Fruit fly (Drosophila melanogaster) whole organism, embryonic: ENCODE results near the gene par-6.

Experiments
- B-H2 ChIP-seq: fragments of 200-800 bp; sonication (Bioruptor generic); optimal IDR thresholded peaks from 2 replicates; lab custom pipeline; 2018; ENCODE audit warnings: missing biosample characterization, mild to moderate bottlenecking, missing genetic modification characterization
- Bdp1 ChIP-seq: fragments of 200-800 bp; sonication (Bioruptor generic); optimal IDR thresholded peaks from 3 replicates; lab custom pipeline; 2016; ENCODE audit warnings: missing biosample characterization, missing genetic modification characterization
- Blimp-1 ChIP-seq: fragments of 200-800 bp; sonication (Bioruptor generic); optimal IDR thresholded peaks from 3 replicates; lab custom pipeline; 2018; ENCODE audit warnings: missing biosample characterization, missing genetic modification characterization, mild to moderate bottlenecking, moderate library complexity, missing genetic modification reagents
- C15 ChIP-seq: fragments of 200-800 bp; sonication (Bioruptor generic); IDR thresholded peaks from 3 replicates; pipeline ENCODE4 v1.3.6; 2022; ENCODE audit warnings: missing biosample characterization, missing genetic modification characterization
- CG10543 ChIP-seq: fragments of 200-800 bp; sonication (Bioruptor generic); optimal IDR thresholded peaks from 3 replicates; lab custom pipeline; 2017; ENCODE audit warnings: missing biosample characterization, mild to moderate bottlenecking, missing genetic modification characterization, moderate library complexity
- CG10979 ChIP-seq: fragments of 200-800 bp; sonication (Bioruptor generic); optimal IDR thresholded peaks from 2 replicates; lab custom pipeline; 2018; ENCODE audit warnings: missing biosample characterization, mild to moderate bottlenecking, missing genetic modification characterization, moderate library complexity
- CG11504 ChIP-seq: fragments of 200-800 bp; sonication (Bioruptor generic); optimal IDR thresholded peaks from 3 replicates; lab custom pipeline; 2019; ENCODE audit warnings: missing biosample characterization, mild to moderate bottlenecking, missing genetic modification characterization, moderate library complexity
- CG11560 ChIP-seq: fragments of 200-800 bp; sonication (Bioruptor generic); IDR thresholded peaks from 3 replicates; pipeline ENCODE4 v1.3.6; 2022; ENCODE audit warnings: missing biosample characterization, missing genetic modification characterization
- CG13894 ChIP-seq: fragments of 200-800 bp; sonication (Bioruptor generic); optimal IDR thresholded peaks from 3 replicates; lab custom pipeline; 2018; ENCODE audit warnings: missing biosample characterization, mild to moderate bottlenecking, missing genetic modification characterization, moderate library complexity
- CG17361 ChIP-seq: fragments of 200-800 bp; sonication (Bioruptor generic); IDR thresholded peaks from 3 replicates; pipeline ENCODE4 v1.3.6; 2022; ENCODE audit warnings: missing biosample characterization, missing genetic modification characterization
- CG18262 ChIP-seq: fragments of 200-800 bp; optimal IDR thresholded peaks from 3 replicates; lab custom pipeline; 2019; ENCODE audit warnings: missing biosample characterization, mild to moderate bottlenecking, missing genetic modification characterization, moderate library complexity
- CG18764 ChIP-seq: fragments of 200-800 bp; sonication (Bioruptor generic); optimal IDR thresholded peaks from 3 replicates; lab custom pipeline; 2016; ENCODE audit warnings: missing biosample characterization, missing genetic modification characterization
- CG2678 ChIP-seq: fragments of 200-800 bp; sonication (Bioruptor generic); optimal IDR thresholded peaks from 3 replicates; lab custom pipeline; 2019; ENCODE audit warnings: missing biosample characterization, mild to moderate bottlenecking, missing genetic modification characterization, moderate library complexity
- CG4360 ChIP-seq: fragments of 200-800 bp; sonication (Bioruptor generic); IDR thresholded peaks from 2 replicates; pipeline ENCODE4 v1.3.6; 2022; ENCODE audit warnings: missing biosample characterization, missing genetic modification characterization
- CG7745 ChIP-seq: fragments of 200-800 bp; sonication (Bioruptor generic); optimal IDR thresholded peaks from 2 replicates; lab custom pipeline; 2018; ENCODE audit warnings: missing biosample characterization, mild to moderate bottlenecking, missing genetic modification characterization, moderate library complexity
- CG8089 ChIP-seq: fragments of 200-800 bp; sonication (Bioruptor generic); optimal IDR thresholded peaks from 3 replicates; lab custom pipeline; 2016; ENCODE audit warnings: missing biosample characterization, missing genetic modification characterization
- CG8359 ChIP-seq: fragments of 200-800 bp; sonication (Bioruptor generic); optimal IDR thresholded peaks from 2 replicates; lab custom pipeline; 2017; ENCODE audit warnings: missing biosample characterization, mild to moderate bottlenecking, missing genetic modification characterization, borderline replicate concordance
- CTCF ChIP-seq: fragments of 200-800 bp; sonication (Bioruptor generic); optimal IDR thresholded peaks from 2 replicates; lab custom pipeline; 2017; ENCODE audit warnings: missing biosample characterization, mild to moderate bottlenecking, missing genetic modification characterization, moderate library complexity
- D19A ChIP-seq: fragments of 200-800 bp; optimal IDR thresholded peaks from 3 replicates; lab custom pipeline; 2019; ENCODE audit warnings: missing biosample characterization, mild to moderate bottlenecking, missing genetic modification characterization, moderate library complexity
- Eip74EF ChIP-seq, 2 experiments: fragments of 200-800 bp in 1 of 2; fragments of >200 bp in 1 of 2; sonication (Bioruptor generic) in 1 of 2; optimal IDR thresholded peaks; 2 replicates each; lab custom pipeline; 2017 to 2019; ENCODE audit warnings: missing biosample characterization in 2 of 2, missing genetic modification characterization in 2 of 2, mild to moderate bottlenecking in 1 of 2, moderate library complexity in 1 of 2
- Hand ChIP-seq: fragments of 200-800 bp; sonication (Bioruptor generic); optimal IDR thresholded peaks from 2 replicates; lab custom pipeline; 2017; ENCODE audit warnings: mild to moderate bottlenecking, missing biosample characterization, missing genetic modification reagents, missing genetic modification characterization
- Jarid2 ChIP-seq: fragments of 200-800 bp; sonication (Bioruptor generic); optimal IDR thresholded peaks from 3 replicates; lab custom pipeline; 2017; ENCODE audit warnings: mild to moderate bottlenecking, missing biosample characterization, missing genetic modification reagents, missing genetic modification characterization
- Mad ChIP-seq: fragments of 200-800 bp; sonication (Bioruptor generic); optimal IDR thresholded peaks from 2 replicates; lab custom pipeline; 2016; ENCODE audit warnings: missing biosample characterization, missing genetic modification characterization
- Med ChIP-seq: fragments of 200-800 bp; sonication (Bioruptor generic); peaks from one replicate; lab custom pipeline; 2016; ENCODE audit warnings: missing biosample characterization, missing genetic modification characterization, mild to moderate bottlenecking, inconsistent platforms, moderate library complexity
- Oaz ChIP-seq: fragments of 200-800 bp; sonication (Bioruptor generic); IDR thresholded peaks from 2 replicates; pipeline ENCODE4 v1.3.6; 2022; ENCODE audit warnings: missing biosample characterization, missing genetic modification characterization
- Poxn ChIP-seq: fragments of 200-800 bp; sonication (Bioruptor generic); IDR thresholded peaks from 2 replicates; pipeline ENCODE4 v1.3.6; 2022; ENCODE audit warnings: missing biosample characterization, missing genetic modification characterization
- abd-A ChIP-seq: fragments of 200-800 bp; sonication (Bioruptor generic); optimal IDR thresholded peaks from 3 replicates; lab custom pipeline; 2019; ENCODE audit warnings: missing biosample characterization, mild to moderate bottlenecking, missing genetic modification characterization, moderate library complexity
- bsh ChIP-seq, 2 experiments: fragments of 200-800 bp; sonication (Bioruptor generic); optimal IDR thresholded peaks; 2 replicates each; lab custom pipeline; 2017 to 2018; ENCODE audit warnings: mild to moderate bottlenecking in 2 of 2, missing biosample characterization in 2 of 2, missing genetic modification characterization in 2 of 2, moderate library complexity in 1 of 2
- cato ChIP-seq: fragments of 200-800 bp; sonication (Bioruptor generic); optimal IDR thresholded peaks from 2 replicates; lab custom pipeline; 2016; ENCODE audit warnings: missing biosample characterization, missing genetic modification characterization, borderline replicate concordance
- crp ChIP-seq, 2 experiments: fragments of 200-800 bp; sonication (Bioruptor generic); optimal IDR thresholded peaks; 2 replicates in 1 of 2; 3 replicates in 1 of 2; lab custom pipeline; 2017; ENCODE audit warnings: missing biosample characterization in 2 of 2, missing genetic modification characterization in 2 of 2, mild to moderate bottlenecking in 1 of 2, moderate library complexity in 1 of 2
- emc ChIP-seq: fragments of 200-800 bp; sonication (Bioruptor generic); optimal IDR thresholded peaks from 2 replicates; lab custom pipeline; 2016; ENCODE audit warnings: missing biosample characterization, missing genetic modification characterization
- eyg ChIP-seq: fragments of 200-800 bp; sonication (Bioruptor generic); optimal IDR thresholded peaks from 3 replicates; lab custom pipeline; 2016; ENCODE audit warnings: missing biosample characterization, missing genetic modification characterization
- gem ChIP-seq: fragments of 200-800 bp; sonication (Bioruptor generic); optimal IDR thresholded peaks from 2 replicates; lab custom pipeline; 2019; ENCODE audit warnings: missing biosample characterization, mild to moderate bottlenecking, missing genetic modification characterization, moderate library complexity
- lov ChIP-seq, 2 experiments: fragments of 200-800 bp in 1 of 2; fragments of >200 bp in 1 of 2; sonication (Bioruptor generic) in 1 of 2; IDR thresholded peaks in 1 of 2; optimal IDR thresholded peaks in 1 of 2; 2 replicates in 1 of 2; 3 replicates in 1 of 2; pipeline versions ENCODE4 v1.3.6 to Lab custom; 2017 to 2022; ENCODE audit warnings: missing biosample characterization in 1 of 2, missing genetic modification characterization in 1 of 2
- pb ChIP-seq: fragments of 200-800 bp; sonication (Bioruptor generic); optimal IDR thresholded peaks from 3 replicates; lab custom pipeline; 2016; ENCODE audit warnings: missing biosample characterization, missing genetic modification characterization
- phol ChIP-seq: fragments of 200-800 bp; sonication (Bioruptor generic); optimal IDR thresholded peaks from 3 replicates; lab custom pipeline; 2018; ENCODE audit warnings: missing biosample characterization, mild to moderate bottlenecking, missing genetic modification characterization, moderate library complexity
- row ChIP-seq: fragments of 200-800 bp; sonication (Bioruptor generic); IDR thresholded peaks from 3 replicates; pipeline ENCODE4 v1.3.6; 2022; ENCODE audit warnings: missing biosample characterization, missing genetic modification characterization
- sens ChIP-seq: fragments of 200-800 bp; sonication (Bioruptor generic); peaks from one replicate; lab custom pipeline; 2016; ENCODE audit warnings: missing biosample characterization, missing genetic modification characterization
- slou ChIP-seq: fragments of 200-800 bp; sonication (Bioruptor generic); optimal IDR thresholded peaks from 3 replicates; lab custom pipeline; 2016; ENCODE audit warnings: missing biosample characterization, missing genetic modification characterization
- sr ChIP-seq: fragments of 200-800 bp; sonication (Bioruptor generic); IDR thresholded peaks from 3 replicates; pipeline ENCODE4 v1.3.6; 2022; ENCODE audit warnings: missing biosample characterization, missing genetic modification characterization
- trh ChIP-seq: fragments of 200-800 bp; sonication (Bioruptor generic); optimal IDR thresholded peaks from 2 replicates; lab custom pipeline; 2016; ENCODE audit warnings: missing biosample characterization, missing genetic modification characterization
- zfh1 ChIP-seq: fragments of 200-800 bp; sonication (Bioruptor generic); IDR thresholded peaks from 3 replicates; pipeline ENCODE4 v1.3.6; 2022; ENCODE audit warnings: missing biosample characterization, missing genetic modification characterization

Gene par-6

DNA sequence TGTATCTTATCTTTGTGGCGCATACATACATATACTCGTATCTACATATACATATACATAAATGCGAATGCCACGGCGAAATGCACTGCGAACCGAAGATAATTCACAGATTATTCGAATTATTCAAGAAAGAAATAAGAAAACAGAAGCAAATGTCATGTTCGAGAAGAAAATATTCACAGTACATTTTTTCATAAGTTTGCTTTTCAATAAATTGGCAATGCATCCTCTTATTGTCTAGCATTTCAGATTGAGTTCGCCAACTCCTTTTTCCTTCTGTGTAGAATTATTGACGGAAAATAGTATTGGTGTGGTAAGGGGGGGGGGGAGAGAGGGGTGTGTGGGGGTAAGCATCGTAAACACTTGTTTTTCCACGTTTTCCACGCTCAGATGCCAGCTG lies 15.3 kb downstream of the par-6 start:
- TF ChIP-seq CG13894 (no peak), row (no peak), sr (GFP tag; lab: Robert Waterston, UW) (no peak), CG8359 (GFP tag; lab: Kevin White, UChicago) (no peak), CG18764 (GFP tag; lab: Kevin White, UChicago) (no peak), CG11560 (tag; lab: Robert Waterston, UW) (no peak), Eip74EF (GFP tag; optimal IDR thresholded peaks at IDR 0.05; lab: Kevin White, UChicago) (no peak), Blimp-1 (GFP tag; lab: Kevin White, UChicago) (no peak), Hand (GFP tag; lab: Kevin White, UChicago) (no peak), C15 (GFP tag; lab: Robert Waterston, UW) (no peak), CG7745 (tag; lab: Kevin White, UChicago) (no peak), emc (GFP tag; lab: Kevin White, UChicago) (no peak), Poxn (GFP tag; lab: Robert Waterston, UW) (no peak), Mad (no peak), Jarid2 (GFP tag; lab: Kevin White, UChicago) (no peak), CG10543 (GFP tag; lab: Kevin White, UChicago) (no peak), B-H2 (GFP tag; lab: Kevin White, UChicago) (no peak), trh (GFP tag; lab: Kevin White, UChicago) (no peak), cato (GFP tag; lab: Kevin White, UChicago) (no peak), pb (GFP tag; lab: Kevin White, UChicago) (no peak)

dm6 chrX:17718927-17719691 lies 16.0 kb downstream of the par-6 start:
- no peak for TF ChIP-seq abd-A
- TF ChIP-seq D19A (tag; lab: Kevin White, UChicago): peak; percentile 2
- no peak for TF ChIP-seq CG8089 (GFP tag; lab: Kevin White, UChicago)
- TF ChIP-seq eyg: no peak
- peak; percentile 1 for TF ChIP-seq phol (tag; lab: Kevin White, UChicago)
- TF ChIP-seq gem: peak; percentile 22
- peak; percentile 7 for TF ChIP-seq CG11504 (tag; lab: Kevin White, UChicago)
- TF ChIP-seq CG2678 (tag; lab: Kevin White, UChicago): peak; percentile 7
- TF ChIP-seq crp (GFP tag; optimal IDR thresholded peaks at IDR 0.05; lab: Kevin White, UChicago): no peak
- TF ChIP-seq CG18262: peak; percentile 27
- peak; percentile 9 for TF ChIP-seq Blimp-1 (GFP tag; lab: Kevin White, UChicago)
- TF ChIP-seq Bdp1 (GFP tag; lab: Kevin White, UChicago): no peak
- TF ChIP-seq CG17361: 0 out of 3 replicates have a peak, but pooled peaks have one; percentile 25
- peak; percentile 22 for TF ChIP-seq CG10979 (tag; lab: Kevin White, UChicago)
- no peak for TF ChIP-seq Oaz (GFP tag; lab: Robert Waterston, UW)
- TF ChIP-seq CTCF (GFP tag; lab: Kevin White, UChicago): peak; percentile 51
- peak; percentile 52 for TF ChIP-seq sens (GFP tag; lab: Kevin White, UChicago)
- TF ChIP-seq slou (GFP tag; lab: Kevin White, UChicago): no peak
- peak; percentile 64 for TF ChIP-seq Med (GFP tag; lab: Kevin White, UChicago)
- TF ChIP-seq zfh1: no peak
- no peak for TF ChIP-seq lov (optimal IDR thresholded peaks at IDR 0.05; lab: Kevin White, UChicago)
- 0 out of 3 replicates have a peak, but pooled peaks have one; percentile 5 for TF ChIP-seq lov (GFP tag; IDR thresholded peaks at IDR 0.05; lab: Robert Waterston, UW)
- TF ChIP-seq bsh (GFP tag; optimal IDR thresholded peaks at IDR 0.05; lab: Kevin White, UChicago): peak in 1 of 2 experiments; percentile 24
- TF ChIP-seq CG4360: peak; percentile 65
